Fruit fly (Drosophila melanogaster) whole organism, wandering third instar larva: ENCODE results near the gene Sfp26Ad.

Experiments
- Abd-B ChIP-seq: fragments of >200 bp; optimal IDR thresholded peaks from 2 replicates; lab custom pipeline; 2017; ENCODE audit warnings: missing biosample characterization, missing genetic modification characterization
- GATAd ChIP-seq: sonication (Bioruptor generic); optimal IDR thresholded peaks from 2 replicates; lab custom pipeline; 2016; ENCODE audit warnings: missing biosample characterization, missing genetic modification characterization
- lola ChIP-seq: fragments of >200 bp; optimal IDR thresholded peaks from 2 replicates; lab custom pipeline; 2017; ENCODE audit warnings: missing biosample characterization, missing genetic modification characterization
- psq ChIP-seq: fragments of 200-800 bp; sonication (Bioruptor generic); optimal IDR thresholded peaks from 3 replicates; lab custom pipeline; 2017; ENCODE audit warnings: missing biosample characterization, mild to moderate bottlenecking, missing genetic modification characterization, moderate library complexity

dm6 chr2L:5972588-5973236, 29.6 kb upstream of the Sfp26Ad start:
- TF ChIP-seq psq (GFP tag; lab: Kevin White, UChicago) (no peak), lola (GFP tag; lab: Kevin White, UChicago) (no peak), Abd-B (no peak), GATAd (no peak)
